Fruit fly (Drosophila melanogaster) whole organism, adult: Measurements from ENCODE around the gene WRNexo.
A peak's percentile ranks its signal among the peaks of the same experiment; 100 is the strongest.

ENCODE experiments used
- CG11617 ChIP-seq: fragments of 200-800 bp; sonication (Bioruptor generic); optimal IDR thresholded peaks from 2 replicates; lab custom pipeline; 2017; ENCODE audit warnings: mild to moderate bottlenecking, missing biosample characterization, missing genetic modification reagents, missing genetic modification characterization
- CG12768 ChIP-seq: fragments of 200-800 bp; sonication (Bioruptor generic); optimal IDR thresholded peaks from 2 replicates; lab custom pipeline; 2017; ENCODE audit warnings: missing biosample characterization, missing genetic modification characterization, mild to moderate bottlenecking, moderate library complexity, missing genetic modification reagents
- CG14711 ChIP-seq: fragments of 200-800 bp; sonication (Bioruptor generic); optimal IDR thresholded peaks from 2 replicates; lab custom pipeline; 2018; ENCODE audit warnings: missing biosample characterization, mild to moderate bottlenecking, missing genetic modification characterization, moderate library complexity
- CG1620 ChIP-seq: fragments of 200-800 bp; sonication (Bioruptor generic); optimal IDR thresholded peaks from 2 replicates; lab custom pipeline; 2016; ENCODE audit warnings: missing biosample characterization, missing genetic modification characterization
- CG33017 ChIP-seq: fragments of 200-800 bp; sonication (Bioruptor generic); optimal IDR thresholded peaks from 2 replicates; lab custom pipeline; 2018; ENCODE audit warnings: missing biosample characterization, mild to moderate bottlenecking, missing genetic modification characterization, moderate library complexity
- CG5204 ChIP-seq: fragments of 200-800 bp; sonication (Bioruptor generic); optimal IDR thresholded peaks from 2 replicates; lab custom pipeline; 2016; ENCODE audit warnings: missing biosample characterization, missing genetic modification characterization
- CG7045 ChIP-seq: fragments of 200-800 bp; sonication (Bioruptor generic); optimal IDR thresholded peaks from 2 replicates; lab custom pipeline; 2017; ENCODE audit warnings: missing biosample characterization, mild to moderate bottlenecking, missing genetic modification characterization
- CG7101 ChIP-seq: fragments of 200-800 bp; sonication (Bioruptor generic); optimal IDR thresholded peaks from 2 replicates; lab custom pipeline; 2018; ENCODE audit warnings: missing biosample characterization, mild to moderate bottlenecking, missing genetic modification characterization, moderate library complexity
- Clk ChIP-seq: fragments of 200-800 bp; sonication (Bioruptor generic); optimal IDR thresholded peaks from 2 replicates; lab custom pipeline; 2017; ENCODE audit warnings: missing biosample characterization, missing genetic modification characterization
- Crg-1 ChIP-seq: fragments of 200-800 bp; sonication (Bioruptor generic); optimal IDR thresholded peaks from 2 replicates; lab custom pipeline; 2016; ENCODE audit warnings: missing biosample characterization, missing genetic modification characterization
- Hr96 ChIP-seq: fragments of 200-800 bp; sonication (Bioruptor generic); optimal IDR thresholded peaks from 2 replicates; lab custom pipeline; 2016; ENCODE audit warnings: missing biosample characterization, missing genetic modification characterization
- Mnt ChIP-seq: fragments of 200-800 bp; sonication (Bioruptor generic); optimal IDR thresholded peaks from 2 replicates; lab custom pipeline; 2016; ENCODE audit warnings: missing biosample characterization, mild to moderate bottlenecking, missing genetic modification characterization
- bab1 ChIP-seq: fragments of 200-800 bp; sonication (Bioruptor generic); optimal IDR thresholded peaks from 3 replicates; lab custom pipeline; 2019; ENCODE audit warnings: missing biosample characterization, mild to moderate bottlenecking, missing genetic modification characterization, moderate library complexity
- cic ChIP-seq: fragments of 200-800 bp; sonication (Bioruptor generic); optimal IDR thresholded peaks from 2 replicates; lab custom pipeline; 2017; ENCODE audit warnings: missing biosample characterization, mild to moderate bottlenecking, missing genetic modification characterization, moderate library complexity
- cnc ChIP-seq, 2 experiments: fragments of >200 bp; optimal IDR thresholded peaks; 2 replicates each; lab custom pipeline; 2017
- kay ChIP-seq: fragments of 200-800 bp; sonication (Bioruptor generic); peaks from one replicate; lab custom pipeline; 2016; ENCODE audit warnings: missing biosample characterization, missing genetic modification characterization, borderline replicate concordance
- ovo ChIP-seq: fragments of 200-800 bp; sonication (Bioruptor generic); optimal IDR thresholded peaks from 2 replicates; lab custom pipeline; 2016; ENCODE audit warnings: missing biosample characterization, missing genetic modification characterization
- pad ChIP-seq: fragments of 200-800 bp; sonication (Bioruptor generic); optimal IDR thresholded peaks from 3 replicates; lab custom pipeline; 2017; ENCODE audit warnings: missing biosample characterization, missing genetic modification characterization, mild to moderate bottlenecking, moderate library complexity, missing genetic modification reagents
- tj ChIP-seq: fragments of 200-800 bp; sonication (Bioruptor generic); optimal IDR thresholded peaks from 3 replicates; lab custom pipeline; 2017; ENCODE audit warnings: missing biosample characterization, mild to moderate bottlenecking, missing genetic modification characterization, moderate library complexity
- toe ChIP-seq: fragments of 200-800 bp; sonication (Bioruptor generic); optimal IDR thresholded peaks from 2 replicates; lab custom pipeline; 2016; ENCODE audit warnings: missing biosample characterization, missing genetic modification characterization

WRNexo gene

dm6 chr3R:18389790-18390189, 23.8 kb upstream of the WRNexo start, which contains the start of gene Vha100-4:
Vha100-4 (minus strand) TSS chr3R:18389805.
- no peak for TF ChIP-seq Hr96 (GFP tag; lab: Kevin White, UChicago)
- peak; percentile 15 for TF ChIP-seq Mnt (GFP tag; lab: Kevin White, UChicago)

- TF ChIP-seq pad (GFP tag; lab: Kevin White, UChicago) = no peak
- peak; percentile 14 for TF ChIP-seq bab1
Observed at dm6 chr3R:18385593-18385992, 19.6 kb upstream of the WRNexo start, which contains the start of gene cona. cona (plus strand) TSS chr3R:18385828.

dm6 chr3R:18384972-18385371, 19.0 kb upstream of the WRNexo start, which contains the start of gene CG14309:
CG14309 (minus strand) TSS chr3R:18385072.
- peak; percentile 45 for TF ChIP-seq tj
- no peak for TF ChIP-seq CG7045 (GFP tag; lab: Kevin White, UChicago)
- no peak for TF ChIP-seq toe (GFP tag; lab: Kevin White, UChicago)
- no peak for TF ChIP-seq CG14711 (tag; lab: Kevin White, UChicago)

dm6 chr3R:18381014-18381512, 15.1 kb upstream of the WRNexo start, which contains the start of gene CG7675:
CG7675 (minus strand) TSS chr3R:18381178.
- no peak for TF ChIP-seq CG14711 (tag; lab: Kevin White, UChicago)
- peak; percentile 95 for TF ChIP-seq tj
- TF ChIP-seq bab1 = peak; percentile 52
- TF ChIP-seq ovo (GFP tag; lab: Kevin White, UChicago) = no peak
- TF ChIP-seq CG12768 = no peak
- TF ChIP-seq toe (GFP tag; lab: Kevin White, UChicago) = no peak
- TF ChIP-seq Crg-1 (GFP tag; lab: Kevin White, UChicago) = no peak
- no peak for TF ChIP-seq Mnt (GFP tag; lab: Kevin White, UChicago)
- no peak for TF ChIP-seq CG1620 (GFP tag; lab: Kevin White, UChicago)

- TF ChIP-seq Mnt (GFP tag; lab: Kevin White, UChicago) (no peak), kay (GFP tag; lab: Kevin White, UChicago) (peak; percentile 71)
Observed at dm6 chr3R:18380251-18380812, 14.4 kb upstream of the WRNexo start.

- TF ChIP-seq CG11617 = no peak
- no peak for TF ChIP-seq cic (GFP tag; lab: Kevin White, UChicago)
- TF ChIP-seq CG14711 (tag; lab: Kevin White, UChicago) = no peak
- no peak for TF ChIP-seq CG12768
- TF ChIP-seq ovo (GFP tag; lab: Kevin White, UChicago) = no peak
- no peak for TF ChIP-seq cnc (optimal IDR thresholded peaks at IDR 0.05; lab: Kevin White, UChicago)
- TF ChIP-seq pad (GFP tag; lab: Kevin White, UChicago) = no peak
- no peak for TF ChIP-seq CG1620 (GFP tag; lab: Kevin White, UChicago)
- no peak for TF ChIP-seq Mnt (GFP tag; lab: Kevin White, UChicago)
- TF ChIP-seq Crg-1 (GFP tag; lab: Kevin White, UChicago) = no peak
- no peak for TF ChIP-seq CG33017
Observed at dm6 chr3R:18372688-18373304, 6.8 kb upstream of the WRNexo start, which contains the start of gene gl. gl (minus strand) TSS chr3R:18372738.

dm6 chr3R:18371346-18371745, 5.4 kb upstream of the WRNexo start:
- peak; percentile 22 for TF ChIP-seq tj
- no peak for TF ChIP-seq CG14711 (tag; lab: Kevin White, UChicago)
- TF ChIP-seq Hr96 (GFP tag; lab: Kevin White, UChicago) = no peak
- no peak for TF ChIP-seq cic (GFP tag; lab: Kevin White, UChicago)
- TF ChIP-seq pad (GFP tag; lab: Kevin White, UChicago) = no peak
- TF ChIP-seq toe (GFP tag; lab: Kevin White, UChicago) = no peak

- TF ChIP-seq Clk (GFP tag; lab: Kevin White, UChicago) (no peak), Hr96 (GFP tag; lab: Kevin White, UChicago) (no peak), pad (GFP tag; lab: Kevin White, UChicago) (no peak), Mnt (GFP tag; lab: Kevin White, UChicago) (no peak), CG1620 (GFP tag; lab: Kevin White, UChicago) (no peak), CG5204 (GFP tag; lab: Kevin White, UChicago) (no peak), ovo (GFP tag; lab: Kevin White, UChicago) (no peak), CG33017 (no peak), cic (GFP tag; lab: Kevin White, UChicago) (no peak), cnc (optimal IDR thresholded peaks at IDR 0.05; lab: Kevin White, UChicago) (no peak), CG7101 (tag; lab: Kevin White, UChicago) (no peak), toe (GFP tag; lab: Kevin White, UChicago) (no peak), kay (GFP tag; lab: Kevin White, UChicago) (no peak)
Observed at dm6 chr3R:18368595-18368994, 2.6 kb upstream of the WRNexo start.
